Fruit fly (Drosophila melanogaster) whole organism, embryonic: ENCODE data around the gene ddbt.
A peak's percentile ranks its signal among the peaks of the same experiment; 100 is the strongest.

Source experiments
- CG10959 ChIP-seq: fragments of 200-800 bp; sonication (Bioruptor generic); IDR thresholded peaks from 2 replicates; pipeline ENCODE4 v1.3.6; 2022; ENCODE audit warnings: missing biosample characterization, missing genetic modification characterization
- CG11085 ChIP-seq: fragments of 200-800 bp; sonication (Bioruptor generic); IDR thresholded peaks from 2 replicates; pipeline ENCODE4 v1.3.6; 2022; ENCODE audit warnings: missing biosample characterization, missing genetic modification characterization
- CG11247 ChIP-seq: fragments of 200-800 bp; sonication (Bioruptor generic); IDR thresholded peaks from 2 replicates; pipeline ENCODE4 v1.3.6; 2022; ENCODE audit warnings: missing biosample characterization, missing genetic modification characterization
- CG11723 ChIP-seq: fragments of 200-800 bp; sonication (Bioruptor generic); optimal IDR thresholded peaks from 2 replicates; lab custom pipeline; 2017; ENCODE audit warnings: missing biosample characterization, mild to moderate bottlenecking, missing genetic modification characterization
- CG13287 ChIP-seq: fragments of 200-800 bp; sonication (Bioruptor generic); IDR thresholded peaks from 2 replicates; pipeline ENCODE4 v1.3.6; 2022; ENCODE audit warnings: missing biosample characterization, missing genetic modification characterization; ENCODE audit not compliant: partially characterized antibody
- CG14710 ChIP-seq: fragments of 200-800 bp; sonication (Bioruptor generic); optimal IDR thresholded peaks from 3 replicates; lab custom pipeline; 2019; ENCODE audit warnings: missing biosample characterization, mild to moderate bottlenecking, missing genetic modification characterization, moderate library complexity
- CG1529 ChIP-seq: fragments of 200-800 bp; sonication (Bioruptor generic); optimal IDR thresholded peaks from 3 replicates; lab custom pipeline; 2018; ENCODE audit warnings: missing biosample characterization, missing genetic modification characterization
- CG17361 ChIP-seq: fragments of 200-800 bp; sonication (Bioruptor generic); IDR thresholded peaks from 3 replicates; pipeline ENCODE4 v1.3.6; 2022; ENCODE audit warnings: missing biosample characterization, missing genetic modification characterization
- CG1792 ChIP-seq: fragments of 200-800 bp; sonication (Bioruptor generic); optimal IDR thresholded peaks from 2 replicates; lab custom pipeline; 2016; ENCODE audit warnings: missing biosample characterization, missing genetic modification characterization
- CG18011 ChIP-seq: fragments of 200-800 bp; sonication (Bioruptor generic); optimal IDR thresholded peaks from 2 replicates; lab custom pipeline; 2017; ENCODE audit warnings: missing biosample characterization, missing genetic modification characterization, mild to moderate bottlenecking, moderate library complexity, missing genotype
- CG18764 ChIP-seq: fragments of 200-800 bp; sonication (Bioruptor generic); optimal IDR thresholded peaks from 3 replicates; lab custom pipeline; 2016; ENCODE audit warnings: missing biosample characterization, missing genetic modification characterization
- CG30403 ChIP-seq: fragments of 200-800 bp; sonication (Bioruptor generic); optimal IDR thresholded peaks from 3 replicates; lab custom pipeline; 2016; ENCODE audit warnings: missing biosample characterization, missing genetic modification characterization
- CG31388 ChIP-seq: fragments of 200-800 bp; sonication (Bioruptor generic); optimal IDR thresholded peaks from 2 replicates; lab custom pipeline; 2016; ENCODE audit warnings: missing biosample characterization, missing genetic modification characterization
- CG32767 ChIP-seq: fragments of 200-800 bp; sonication (Bioruptor generic); IDR thresholded peaks from 2 replicates; pipeline ENCODE4 v1.3.6; 2022; ENCODE audit warnings: missing biosample characterization, missing genetic modification characterization
- CG34422 ChIP-seq: fragments of 200-800 bp; sonication (Bioruptor generic); IDR thresholded peaks from 3 replicates; pipeline ENCODE4 v1.3.6; 2022; ENCODE audit warnings: missing biosample characterization, missing genetic modification characterization
- CG4328 ChIP-seq: fragments of 200-800 bp; sonication (Bioruptor generic); optimal IDR thresholded peaks from 3 replicates; lab custom pipeline; 2017; ENCODE audit warnings: missing biosample characterization, missing genetic modification reagents, missing genetic modification characterization
- CG4730 ChIP-seq: fragments of 200-800 bp; sonication (Bioruptor generic); IDR thresholded peaks from 2 replicates; pipeline ENCODE4 v1.3.6; 2022; ENCODE audit warnings: missing biosample characterization, missing genetic modification characterization
- CG8290 ChIP-seq, 3 experiments: fragments of 200-800 bp; sonication (Bioruptor generic); optimal IDR thresholded peaks; 2 replicates each; lab custom pipeline; 2016 to 2019; ENCODE audit warnings: missing biosample characterization in 3 of 3, missing genetic modification characterization in 3 of 3, mild to moderate bottlenecking in 2 of 3, moderate library complexity in 1 of 3
- CG9817 ChIP-seq: fragments of 200-800 bp; sonication (Bioruptor generic); optimal IDR thresholded peaks from 2 replicates; lab custom pipeline; 2018; ENCODE audit warnings: missing biosample characterization, mild to moderate bottlenecking, missing genetic modification characterization, moderate library complexity
- Camta ChIP-seq: fragments of 200-800 bp; sonication (Bioruptor generic); optimal IDR thresholded peaks from 2 replicates; lab custom pipeline; 2016; ENCODE audit warnings: missing biosample characterization, missing genetic modification characterization
- D19B ChIP-seq: fragments of 200-800 bp; sonication (Bioruptor generic); optimal IDR thresholded peaks from 2 replicates; lab custom pipeline; 2017; ENCODE audit warnings: missing biosample characterization, mild to moderate bottlenecking, missing genetic modification characterization
- Doc2 ChIP-seq: fragments of 200-800 bp; sonication (Bioruptor generic); IDR thresholded peaks from 2 replicates; pipeline ENCODE4 v1.3.6; 2022; ENCODE audit warnings: missing biosample characterization, missing genetic modification characterization
- E2f1 ChIP-seq: fragments of 200-800 bp; sonication (Bioruptor generic); IDR thresholded peaks from 2 replicates; pipeline ENCODE4 v1.3.6; 2022; ENCODE audit warnings: missing biosample characterization, missing genetic modification characterization
- GATAe ChIP-seq: fragments of 200-800 bp; sonication (Bioruptor generic); conservative IDR thresholded peaks from 2 replicates; pipeline ENCODE4 v1.3.6; 2022; ENCODE audit warnings: missing biosample characterization, missing genetic modification characterization
- H2.0 ChIP-seq: fragments of 200-800 bp; sonication (Bioruptor generic); IDR thresholded peaks from 2 replicates; pipeline ENCODE4 v1.3.6; 2022; ENCODE audit warnings: missing biosample characterization, missing genetic modification characterization
- HLH3B ChIP-seq: fragments of 200-800 bp; sonication (Bioruptor generic); IDR thresholded peaks from 2 replicates; pipeline ENCODE4 v1.3.6; 2022; ENCODE audit warnings: missing biosample characterization, missing genetic modification characterization
- Hmx ChIP-seq: fragments of 200-800 bp; sonication (Bioruptor generic); optimal IDR thresholded peaks from 2 replicates; lab custom pipeline; 2016; ENCODE audit warnings: missing biosample characterization, missing genetic modification characterization
- Max ChIP-seq: fragments of 200-800 bp; sonication (Bioruptor generic); optimal IDR thresholded peaks from 2 replicates; lab custom pipeline; 2016; ENCODE audit warnings: missing biosample characterization, mild to moderate bottlenecking, missing genetic modification characterization
- Med ChIP-seq: fragments of 200-800 bp; sonication (Bioruptor generic); peaks from one replicate; lab custom pipeline; 2016; ENCODE audit warnings: missing biosample characterization, missing genetic modification characterization, mild to moderate bottlenecking, inconsistent platforms, moderate library complexity
- NfI ChIP-seq: fragments of 200-800 bp; sonication (Bioruptor generic); optimal IDR thresholded peaks from 3 replicates; lab custom pipeline; 2018; ENCODE audit warnings: missing biosample characterization, mild to moderate bottlenecking, missing genetic modification characterization, moderate library complexity
- Opbp ChIP-seq: fragments of 200-800 bp; sonication (Bioruptor generic); IDR thresholded peaks from 3 replicates; pipeline ENCODE4 v1.3.6; 2022; ENCODE audit warnings: missing biosample characterization, missing genetic modification characterization; ENCODE audit not compliant: partially characterized antibody
- Scr ChIP-seq: fragments of 200-800 bp; sonication (Bioruptor generic); IDR thresholded peaks from 2 replicates; pipeline ENCODE4 v1.3.6; 2022; ENCODE audit warnings: missing biosample characterization, missing genetic modification characterization; ENCODE audit not compliant: partially characterized antibody
- aop ChIP-seq: fragments of 200-800 bp; sonication (Bioruptor generic); IDR thresholded peaks from 2 replicates; pipeline ENCODE4 v1.3.6; 2022; ENCODE audit warnings: missing biosample characterization, missing genetic modification characterization
- az2 ChIP-seq: fragments of 200-800 bp; sonication (Bioruptor generic); optimal IDR thresholded peaks from 3 replicates; lab custom pipeline; 2016; ENCODE audit warnings: missing biosample characterization, missing genetic modification characterization
- bcd ChIP-seq: fragments of 200-800 bp; sonication (Bioruptor generic); optimal IDR thresholded peaks from 2 replicates; lab custom pipeline; 2017; ENCODE audit warnings: missing biosample characterization, mild to moderate bottlenecking, missing genetic modification characterization
- chm ChIP-seq: fragments of 200-800 bp; sonication (Bioruptor generic); IDR thresholded peaks from 2 replicates; pipeline ENCODE4 v1.3.6; 2022; ENCODE audit warnings: missing biosample characterization, missing genetic modification characterization
- ci ChIP-seq: fragments of 200-800 bp; sonication (Bioruptor generic); IDR thresholded peaks from 3 replicates; pipeline ENCODE4 v1.3.6; 2022; ENCODE audit warnings: missing biosample characterization, missing genetic modification characterization
- croc ChIP-seq: fragments of 200-800 bp; sonication (Bioruptor generic); conservative IDR thresholded peaks from 3 replicates; pipeline ENCODE4 v1.3.6; 2022; ENCODE audit warnings: missing biosample characterization, missing genetic modification characterization
- ftz-f1 ChIP-seq: fragments of 200-800 bp; sonication (Bioruptor generic); optimal IDR thresholded peaks from 2 replicates; lab custom pipeline; 2016; ENCODE audit warnings: missing biosample characterization, missing genetic modification characterization
- insv ChIP-seq, 2 experiments: fragments of 200-800 bp; sonication (Bioruptor generic); optimal IDR thresholded peaks; 3 replicates each; lab custom pipeline; 2016 to 2018; ENCODE audit warnings: missing biosample characterization in 2 of 2, missing genetic modification characterization in 2 of 2
- lab ChIP-seq: fragments of 200-800 bp; sonication (Bioruptor generic); optimal IDR thresholded peaks from 3 replicates; lab custom pipeline; 2017; ENCODE audit warnings: missing biosample characterization, missing genetic modification characterization, mild to moderate bottlenecking, moderate library complexity, missing genetic modification reagents
- sisA ChIP-seq: fragments of 200-800 bp; sonication (Bioruptor generic); IDR thresholded peaks from 2 replicates; pipeline ENCODE4 v1.3.6; 2022; ENCODE audit warnings: missing biosample characterization, missing genetic modification characterization
- slou ChIP-seq: fragments of 200-800 bp; sonication (Bioruptor generic); optimal IDR thresholded peaks from 3 replicates; lab custom pipeline; 2016; ENCODE audit warnings: missing biosample characterization, missing genetic modification characterization
- sna ChIP-seq: fragments of 200-800 bp; sonication (Bioruptor generic); IDR thresholded peaks from 2 replicates; pipeline ENCODE4 v1.3.6; 2022; ENCODE audit warnings: missing biosample characterization, missing genetic modification characterization; ENCODE audit not compliant: partially characterized antibody
- sug ChIP-seq: fragments of 200-800 bp; optimal IDR thresholded peaks from 2 replicates; lab custom pipeline; 2019; ENCODE audit warnings: missing biosample characterization, mild to moderate bottlenecking, missing genetic modification characterization, moderate library complexity
- toy ChIP-seq: fragments of 200-800 bp; sonication (Bioruptor generic); IDR thresholded peaks from 2 replicates; pipeline ENCODE4 v1.3.6; 2022; ENCODE audit warnings: missing biosample characterization, missing genetic modification characterization

ddbt gene

dm6 chr3L:350651-351228 is 33.9 kb downstream of the ddbt start (continued):
- peak; percentile 42 for TF ChIP-seq CG31388 (GFP tag; lab: Kevin White, UChicago)
- no peak for TF ChIP-seq CG13287 (GFP tag; lab: Robert Waterston, UW)
- TF ChIP-seq GATAe (GFP tag; lab: Robert Waterston, UW): peak; percentile 81
- peak; percentile 92 for TF ChIP-seq Med (GFP tag; lab: Kevin White, UChicago)
- peak; percentile 76 for TF ChIP-seq H2.0 (GFP tag; lab: Robert Waterston, UW)
- peak; percentile 67 for TF ChIP-seq sug (tag; lab: Kevin White, UChicago)
- peak; percentile 72 for TF ChIP-seq CG4730
- TF ChIP-seq D19B (GFP tag; lab: Kevin White, UChicago): peak; percentile 58
- TF ChIP-seq Doc2 (GFP tag; lab: Robert Waterston, UW): 0 out of 2 replicates have a peak, but pooled peaks have one; percentile 32
- peak; percentile 70; the same call in 2 of the 3 replicates for TF ChIP-seq ci (GFP tag; lab: Robert Waterston, UW)
- no peak for TF ChIP-seq CG11723 (GFP tag; lab: Kevin White, UChicago)
- peak; percentile 56; the same call in 1 of the 2 replicates for TF ChIP-seq toy (GFP tag; lab: Robert Waterston, UW)
- peak; percentile 34 for TF ChIP-seq bcd (GFP tag; lab: Kevin White, UChicago)
- TF ChIP-seq lab (GFP tag; lab: Kevin White, UChicago): peak; percentile 90
- no peak for TF ChIP-seq CG18011 (GFP tag; lab: Kevin White, UChicago)
- no peak for TF ChIP-seq CG8290 (GFP tag; optimal IDR thresholded peaks at IDR 0.05; lab: Kevin White, UChicago)
- no peak for TF ChIP-seq CG8290 (tag; optimal IDR thresholded peaks at IDR 0.05; lab: Kevin White, UChicago)
- TF ChIP-seq CG11247 (GFP tag; lab: Robert Waterston, UW): peak; percentile 83
- TF ChIP-seq CG11085 (GFP tag; lab: Robert Waterston, UW): peak; percentile 70
- TF ChIP-seq az2: peak; percentile 70
- peak; percentile 45 for TF ChIP-seq CG9817
- no peak for TF ChIP-seq sna (GFP tag; lab: Robert Waterston, UW)
- no peak for TF ChIP-seq ftz-f1
- peak; percentile 68 for TF ChIP-seq CG18764
- TF ChIP-seq NfI: peak; percentile 43
- TF ChIP-seq aop: no peak
- no peak for TF ChIP-seq slou (GFP tag; lab: Kevin White, UChicago)
- peak; percentile 58; the same call in 1 of the 2 replicates for TF ChIP-seq CG32767 (GFP tag; lab: Robert Waterston, UW)
- TF ChIP-seq CG10959 (GFP tag; lab: Robert Waterston, UW): no peak
- peak; percentile 85 for TF ChIP-seq sisA (GFP tag; lab: Robert Waterston, UW)
- TF ChIP-seq Max (GFP tag; lab: Kevin White, UChicago): peak; percentile 36
- no peak for TF ChIP-seq insv (GFP tag; optimal IDR thresholded peaks at IDR 0.05; lab: Kevin White, UChicago)
- peak; percentile 70 for TF ChIP-seq CG14710 (tag; lab: Kevin White, UChicago)
- TF ChIP-seq CG17361 (GFP tag; lab: Robert Waterston, UW): peak; percentile 89
- TF ChIP-seq Scr (GFP tag; lab: Robert Waterston, UW): no peak
- TF ChIP-seq Camta (GFP tag; lab: Kevin White, UChicago): peak; percentile 61
- TF ChIP-seq Hmx: no peak
- TF ChIP-seq croc (GFP tag; lab: Robert Waterston, UW): peak; percentile 40; the same call in 2 of the 3 replicates
- peak; percentile 47 for TF ChIP-seq CG1792
- TF ChIP-seq Opbp (GFP tag; lab: Robert Waterston, UW): no peak
- no peak for TF ChIP-seq CG1529 (GFP tag; lab: Kevin White, UChicago)
- peak; percentile 55; the same call in 1 of the 2 replicates for TF ChIP-seq chm (GFP tag; lab: Robert Waterston, UW)
- peak; percentile 75 for TF ChIP-seq CG30403
- TF ChIP-seq CG4328 (GFP tag; lab: Kevin White, UChicago): no peak
- TF ChIP-seq CG34422 (GFP tag; lab: Robert Waterston, UW): peak; percentile 78
- TF ChIP-seq HLH3B: peak; percentile 85
- peak; percentile 85 for TF ChIP-seq E2f1 (GFP tag; lab: Robert Waterston, UW)
